Worm (Caenorhabditis elegans) whole organism, young adult: ENCODE results near the gene sek-4.

Experiments used
- Y53G8AR.9 ChIP-seq: fragments of 200-800 bp; sonication (Bioruptor generic); conservative IDR thresholded peaks from 2 replicates; pipeline ENCODE4 v1.3.6; 2022; ENCODE audit warnings: missing genetic modification reagents, missing genetic modification characterization, missing compliant biosample characterization
- ama-1 ChIP-seq, 3 experiments: fragments of 150-350 bp in 1 of 3; sonication (generic microtip) in 2 of 3; optimal IDR thresholded peaks; 2 replicates each; lab custom pipeline; 2014 to 2018; ENCODE audit warnings: missing biosample characterization in 2 of 3, missing genetic modification characterization in 2 of 3, missing genetic modification reagents in 2 of 3
- ceh-79 ChIP-seq: sonication (generic microtip); optimal IDR thresholded peaks from 2 replicates; lab custom pipeline; 2017; ENCODE audit warnings: mild to moderate bottlenecking, missing genetic modification characterization, missing compliant biosample characterization
- die-1 ChIP-seq: sonication (generic microtip); optimal IDR thresholded peaks from 2 replicates; lab custom pipeline; 2016; ENCODE audit warnings: missing genotype, mild to moderate bottlenecking, missing genetic modification characterization, missing compliant biosample characterization
- efl-1 ChIP-seq: fragments of 150-350 bp; optimal IDR thresholded peaks from 2 replicates; lab custom pipeline; 2014; ENCODE audit warnings: missing biosample characterization, missing genetic modification reagents, missing genetic modification characterization
- hsf-1 ChIP-seq: fragments of 200-800 bp; sonication (Bioruptor generic); IDR thresholded peaks from 2 replicates; pipeline ENCODE4 v1.3.6; 2022; ENCODE audit warnings: missing genetic modification reagents, missing genetic modification characterization, missing compliant biosample characterization
- lsy-27 ChIP-seq: sonication (generic microtip); optimal IDR thresholded peaks from 2 replicates; lab custom pipeline; 2017; ENCODE audit warnings: missing genetic modification characterization, mild to moderate bottlenecking, missing compliant biosample characterization, antibody characterized with exemption, missing genotype, borderline replicate concordance; ENCODE audit not compliant: insufficient read depth
- mel-28 ChIP-seq: sonication (generic microtip); optimal IDR thresholded peaks from 2 replicates; lab custom pipeline; 2016; ENCODE audit warnings: borderline replicate concordance, mild to moderate bottlenecking, missing genetic modification characterization, missing compliant biosample characterization
- mes-4 ChIP-seq: sonication (generic microtip); optimal IDR thresholded peaks from 2 replicates; lab custom pipeline; 2016; ENCODE audit warnings: missing genotype, missing genetic modification characterization, missing compliant biosample characterization
- nfya-1 ChIP-seq: sonication (generic microtip); optimal IDR thresholded peaks from 2 replicates; lab custom pipeline; 2017; ENCODE audit warnings: antibody characterized with exemption, missing compliant biosample characterization, missing genetic modification characterization, borderline replicate concordance; ENCODE audit not compliant: insufficient read depth
- nfya-2 ChIP-seq: fragments of 200-800 bp; sonication (Bioruptor generic); IDR thresholded peaks from 2 replicates; pipeline ENCODE4 v1.3.6; 2022; ENCODE audit warnings: missing genetic modification reagents, missing genetic modification characterization, missing compliant biosample characterization
- sea-2 ChIP-seq: fragments of 200-800 bp; sonication (Bioruptor generic); IDR thresholded peaks from 2 replicates; pipeline ENCODE4 v1.3.6; 2022; ENCODE audit warnings: missing genetic modification characterization, missing compliant biosample characterization
- tbx-9 ChIP-seq: sonication (generic microtip); optimal IDR thresholded peaks from 2 replicates; lab custom pipeline; 2016; ENCODE audit warnings: borderline replicate concordance, missing genetic modification characterization, inconsistent platforms, missing compliant biosample characterization

DNA sequence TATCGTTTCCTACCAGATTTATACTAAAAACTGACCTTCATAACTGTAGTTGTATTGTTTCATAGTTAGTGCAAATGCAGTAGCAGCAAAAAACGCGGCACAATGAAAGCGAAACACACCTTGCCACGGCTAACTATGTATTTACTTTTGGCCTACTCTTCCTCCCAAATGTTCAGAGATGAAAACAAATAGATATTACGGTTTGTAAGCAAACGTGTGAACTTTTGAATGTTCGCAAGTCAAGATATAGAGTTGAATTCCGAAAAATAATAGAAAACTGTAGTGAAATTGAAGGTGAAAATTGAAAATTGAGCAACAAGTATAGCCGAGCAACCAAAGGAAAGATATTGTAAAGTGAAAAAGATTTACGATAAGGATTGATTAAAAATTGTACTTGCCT lies 10.6 kb upstream of the sek-4 start, which contains the start of gene chtl-1:
- no peak for TF ChIP-seq mel-28 (tag; lab: Kevin White, UChicago)
- no peak for TF ChIP-seq ama-1 (optimal IDR thresholded peaks at IDR 0.05; lab: Kevin White, UChicago)
- TF ChIP-seq ama-1 (GFP tag; optimal IDR thresholded peaks at IDR 0.05; lab: Kevin White, UChicago): no peak
- TF ChIP-seq Y53G8AR.9 (GFP tag; lab: Robert Waterston, UW): no peak
- no peak for TF ChIP-seq tbx-9 (tag; lab: Kevin White, UChicago)
- no peak for TF ChIP-seq hsf-1 (GFP tag; lab: Robert Waterston, UW)
- no peak for TF ChIP-seq lsy-27 (tag; lab: Kevin White, UChicago)
- TF ChIP-seq nfya-2 (GFP tag; lab: Robert Waterston, UW): no peak
- no peak for TF ChIP-seq efl-1 (GFP tag; lab: Kevin White, UChicago)
- no peak for TF ChIP-seq die-1 (tag; lab: Kevin White, UChicago)
- TF ChIP-seq nfya-1: no peak
- no peak for TF ChIP-seq sea-2 (GFP tag; lab: Robert Waterston, UW)
- no peak for TF ChIP-seq ceh-79 (tag; lab: Kevin White, UChicago)
- TF ChIP-seq mes-4 (tag; lab: Kevin White, UChicago): no peak
